Worm (Caenorhabditis elegans) whole organism, L3 larva: ENCODE measurements around the gene srh-269.

Experiments
- R02D3.7 ChIP-seq: fragments of 150-350 bp; optimal IDR thresholded peaks from 2 replicates; lab custom pipeline; 2014; ENCODE audit warnings: missing biosample characterization, missing genetic modification characterization
- nhr-12 ChIP-seq: fragments of 150-350 bp; optimal IDR thresholded peaks from 2 replicates; lab custom pipeline; 2014; ENCODE audit warnings: missing biosample characterization, missing genetic modification characterization
- nhr-28 ChIP-seq: fragments of 150-350 bp; optimal IDR thresholded peaks from 2 replicates; lab custom pipeline; 2014; ENCODE audit warnings: missing biosample characterization, missing genetic modification characterization
- unc-62 ChIP-seq: fragments of 150-350 bp; sonication (generic microtip); optimal IDR thresholded peaks from 4 replicates; lab custom pipeline; 2014; ENCODE audit warnings: missing biosample characterization, missing genetic modification reagents, missing genetic modification characterization

ce11 chrV:16570697-16571096 is 21.1 kb downstream of the srh-269 start, which contains the start of gene nhr-233:
- TF ChIP-seq nhr-28 (no peak), unc-62 (no peak), R02D3.7 (tag; lab: Kevin White, UChicago) (no peak), nhr-12 (tag; lab: Kevin White, UChicago) (no peak)
